Worm (Caenorhabditis elegans) whole organism, mixed stage, embryonic: ENCODE measurements around the gene F13H10.3.

Experiments used
- M03D4.4 ChIP-seq: sonication (generic microtip); optimal IDR thresholded peaks from 2 replicates; lab custom pipeline; 2017; ENCODE audit warnings: mild to moderate bottlenecking, missing genetic modification characterization, missing compliant biosample characterization
- blmp-1 ChIP-seq: fragments of 150-350 bp; optimal IDR thresholded peaks from 2 replicates; lab custom pipeline; 2014; ENCODE audit warnings: missing biosample characterization, missing genetic modification characterization
- ceh-83 ChIP-seq: fragments of 200-800 bp; sonication (Bioruptor generic); optimal IDR thresholded peaks from 2 replicates; lab custom pipeline; 2018; ENCODE audit warnings: mild to moderate bottlenecking, missing genetic modification characterization, missing compliant biosample characterization
- hlh-1 ChIP-seq: fragments of 150-350 bp; optimal IDR thresholded peaks from 2 replicates; lab custom pipeline; 2014; ENCODE audit warnings: missing biosample characterization, missing genetic modification reagents, missing genetic modification characterization
- lsy-2 ChIP-seq: fragments of 150-350 bp; optimal IDR thresholded peaks from 2 replicates; lab custom pipeline; 2014; ENCODE audit warnings: missing biosample characterization, missing genetic modification characterization
- mab-5 ChIP-seq: fragments of 150-350 bp; optimal IDR thresholded peaks from 2 replicates; lab custom pipeline; 2014; ENCODE audit warnings: missing biosample characterization, missing genetic modification characterization
- nhr-28 ChIP-seq: fragments of 150-350 bp; optimal IDR thresholded peaks from 2 replicates; lab custom pipeline; 2014; ENCODE audit warnings: missing biosample characterization, missing genetic modification characterization
- nhr-76 ChIP-seq: sonication (generic microtip); optimal IDR thresholded peaks from 2 replicates; lab custom pipeline; 2017; ENCODE audit warnings: missing biosample characterization, missing genetic modification characterization
- snpc-4 ChIP-seq: fragments of 150-350 bp; optimal IDR thresholded peaks from 2 replicates; lab custom pipeline; 2014; ENCODE audit warnings: missing biosample characterization, missing genetic modification characterization
- unc-39 ChIP-seq: fragments of 150-350 bp; optimal IDR thresholded peaks from 2 replicates; lab custom pipeline; 2014; ENCODE audit warnings: missing biosample characterization, missing genetic modification characterization
- zip-8 ChIP-seq: fragments of 150-350 bp; optimal IDR thresholded peaks from 2 replicates; lab custom pipeline; 2014; ENCODE audit warnings: missing biosample characterization, missing genetic modification characterization

DNA sequence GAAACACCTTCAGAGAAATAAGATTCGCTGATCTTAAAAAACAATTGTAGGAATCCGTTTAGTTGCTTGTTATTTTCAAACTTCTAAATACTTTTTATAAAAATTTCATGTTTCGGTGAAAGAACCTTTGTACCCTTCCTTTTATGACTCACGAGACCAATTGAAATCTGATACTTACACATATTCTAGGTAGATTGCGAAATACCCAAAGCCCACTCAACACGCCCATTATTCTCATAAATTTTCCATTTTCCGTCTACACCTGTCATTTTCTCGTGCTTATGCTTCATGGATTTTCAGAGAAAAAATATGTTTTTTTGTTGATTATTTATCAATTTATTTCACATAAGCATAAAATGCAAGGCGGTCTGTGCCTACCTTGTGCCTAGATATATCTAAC is 9.4 kb downstream of the F13H10.3 start:
- TF ChIP-seq zip-8 (no peak), ceh-83 (no peak), M03D4.4 (tag; lab: Kevin White, UChicago) (no peak), mab-5 (no peak), blmp-1 (tag; lab: Kevin White, UChicago) (no peak), unc-39 (tag; lab: Kevin White, UChicago) (no peak), nhr-28 (tag; lab: Kevin White, UChicago) (no peak), lsy-2 (tag; lab: Kevin White, UChicago) (no peak), nhr-76 (tag; lab: Kevin White, UChicago) (no peak), hlh-1 (tag; lab: Kevin White, UChicago) (no peak), snpc-4 (tag; lab: Kevin White, UChicago) (no peak)
